Worm (Caenorhabditis elegans) whole organism, L1 larva: ENCODE results near the gene clec-169.

ENCODE experiments used
- C34B4.2 ChIP-seq: sonication (generic microtip); optimal IDR thresholded peaks from 2 replicates; lab custom pipeline; 2017; ENCODE audit warnings: mild to moderate bottlenecking, missing genetic modification characterization, missing compliant biosample characterization
- egl-13 ChIP-seq: sonication (generic microtip); optimal IDR thresholded peaks from 2 replicates; lab custom pipeline; 2016; ENCODE audit warnings: missing genotype, missing genetic modification reagents, missing genetic modification characterization, missing compliant biosample characterization
- elt-2 ChIP-seq: sonication (generic microtip); optimal IDR thresholded peaks from 2 replicates; lab custom pipeline; 2016; ENCODE audit warnings: missing genetic modification characterization, mild to moderate bottlenecking, inconsistent platforms, missing compliant biosample characterization, missing genetic modification reagents
- jun-1 ChIP-seq: fragments of 150-350 bp; optimal IDR thresholded peaks from 2 replicates; lab custom pipeline; 2014; ENCODE audit warnings: missing biosample characterization, missing genetic modification reagents, missing genetic modification characterization
- lin-15B ChIP-seq: fragments of 150-350 bp; sonication (generic microtip); optimal IDR thresholded peaks from 3 replicates; lab custom pipeline; 2014; ENCODE audit warnings: missing biosample characterization, missing genetic modification characterization
- lin-39 ChIP-seq: fragments of 150-350 bp; optimal IDR thresholded peaks from 2 replicates; lab custom pipeline; 2014; ENCODE audit warnings: missing biosample characterization, missing genetic modification reagents, missing genetic modification characterization
- nhr-28 ChIP-seq: fragments of 150-350 bp; optimal IDR thresholded peaks from 2 replicates; lab custom pipeline; 2014; ENCODE audit warnings: missing biosample characterization, missing genetic modification characterization
- pqm-1 ChIP-seq: sonication (generic microtip); optimal IDR thresholded peaks from 3 replicates; lab custom pipeline; 2017; ENCODE audit warnings: missing biosample characterization, missing genetic modification characterization
- skn-1 ChIP-seq: fragments of 150-350 bp; optimal IDR thresholded peaks from 2 replicates; lab custom pipeline; 2014; ENCODE audit warnings: missing biosample characterization, missing genetic modification characterization
- ztf-11 ChIP-seq, 2 experiments: sonication (generic microtip); optimal IDR thresholded peaks; 2 replicates each; lab custom pipeline; 2016 to 2017; ENCODE audit warnings: missing genetic modification characterization in 2 of 2, missing biosample characterization in 1 of 2, missing compliant biosample characterization in 1 of 2

DNA sequence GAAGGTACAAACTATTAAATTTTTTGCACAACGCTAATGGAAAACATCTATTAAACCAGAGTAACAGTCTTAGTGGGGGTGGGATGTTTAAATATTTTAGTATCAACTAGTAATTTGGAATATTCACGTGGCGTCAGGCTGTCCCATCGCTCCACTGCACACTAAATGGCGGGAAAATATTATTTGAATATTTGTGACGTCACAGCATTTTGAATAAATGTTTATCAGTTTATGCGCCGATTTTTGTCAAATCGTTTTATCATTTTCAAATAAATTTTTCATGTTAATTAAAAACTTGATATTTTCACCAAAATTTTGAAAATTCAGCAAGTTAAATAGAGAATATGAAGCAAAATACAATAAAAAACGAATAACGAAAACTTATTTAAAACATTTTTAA lies 17.8 kb upstream of the clec-169 start, which contains the start of gene F38A1.15:
- no peak for TF ChIP-seq skn-1
- TF ChIP-seq egl-13 (tag; lab: Kevin White, UChicago): no peak
- TF ChIP-seq nhr-28 (tag; lab: Kevin White, UChicago): no peak
- TF ChIP-seq elt-2: no peak
- no peak for TF ChIP-seq lin-15B (tag; lab: Kevin White, UChicago)
- TF ChIP-seq pqm-1 (tag; lab: Kevin White, UChicago): no peak
- no peak for TF ChIP-seq ztf-11 (tag; optimal IDR thresholded peaks at IDR 0.05; lab: Kevin White, UChicago)
- TF ChIP-seq jun-1 (tag; lab: Kevin White, UChicago): no peak
- TF ChIP-seq lin-39 (tag; lab: Kevin White, UChicago): no peak
- TF ChIP-seq C34B4.2 (tag; lab: Kevin White, UChicago): no peak
